Worm (Caenorhabditis elegans) whole organism, L4 larva: Measurements from ENCODE around the gene F46C5.4.
A peak's percentile ranks its signal among the peaks of the same experiment; 100 is the strongest.

Experiments
- F49E8.2 ChIP-seq: sonication (generic microtip); optimal IDR thresholded peaks from 2 replicates; lab custom pipeline; 2016; ENCODE audit warnings: missing compliant biosample characterization, mild to moderate bottlenecking, missing genetic modification characterization, borderline replicate concordance
- T26A8.4 ChIP-seq: fragments of 200-800 bp; sonication (Bioruptor generic); IDR thresholded peaks from 2 replicates; pipeline ENCODE4 v1.3.6; 2022; ENCODE audit warnings: missing genetic modification characterization, missing compliant biosample characterization
- aha-1 ChIP-seq: fragments of 150-350 bp; peaks from one replicate; lab custom pipeline; 2014; ENCODE audit warnings: missing biosample characterization, missing genetic modification characterization
- dmd-9 ChIP-seq: fragments of 200-800 bp; sonication (Bioruptor generic); IDR thresholded peaks from 2 replicates; pipeline ENCODE4 v1.3.6; 2022; ENCODE audit warnings: missing genetic modification reagents, missing genetic modification characterization, missing compliant biosample characterization
- dpl-1 ChIP-seq: fragments of 150-350 bp; optimal IDR thresholded peaks from 2 replicates; lab custom pipeline; 2014; ENCODE audit warnings: missing biosample characterization, missing genetic modification reagents, missing genetic modification characterization
- duxl-1 ChIP-seq: sonication (generic microtip); optimal IDR thresholded peaks from 2 replicates; lab custom pipeline; 2016; ENCODE audit warnings: mild to moderate bottlenecking, missing genetic modification characterization, moderate library complexity, missing compliant biosample characterization; ENCODE audit not compliant: poor library complexity
- dve-1 ChIP-seq: sonication (generic microtip); optimal IDR thresholded peaks from 2 replicates; lab custom pipeline; 2017; ENCODE audit warnings: antibody characterized with exemption, mild to moderate bottlenecking, missing genetic modification characterization, missing compliant biosample characterization; ENCODE audit not compliant: insufficient read depth
- fos-1 ChIP-seq: fragments of 150-350 bp; optimal IDR thresholded peaks from 2 replicates; lab custom pipeline; 2014; ENCODE audit warnings: missing biosample characterization, missing genetic modification characterization
- gei-8 ChIP-seq: fragments of 200-800 bp; sonication (Bioruptor generic); optimal IDR thresholded peaks from 2 replicates; lab custom pipeline; 2018; ENCODE audit warnings: mild to moderate bottlenecking, missing genetic modification characterization, missing compliant biosample characterization
- hlh-30 ChIP-seq: sonication (generic microtip); optimal IDR thresholded peaks from 2 replicates; lab custom pipeline; 2017; ENCODE audit warnings: antibody characterized with exemption, mild to moderate bottlenecking, missing genetic modification characterization, missing compliant biosample characterization; ENCODE audit not compliant: insufficient read depth
- lim-7 ChIP-seq: fragments of 200-800 bp; sonication (Bioruptor generic); IDR thresholded peaks from 2 replicates; pipeline ENCODE4 v1.3.6; 2022; ENCODE audit warnings: missing genetic modification characterization, missing compliant biosample characterization
- lin-15B ChIP-seq: fragments of 150-350 bp; sonication (generic microtip); optimal IDR thresholded peaks from 3 replicates; lab custom pipeline; 2014; ENCODE audit warnings: missing biosample characterization, missing genetic modification characterization
- lin-29 ChIP-seq: fragments of 200-800 bp; sonication (Bioruptor generic); IDR thresholded peaks from 2 replicates; pipeline ENCODE4 v1.3.6; 2022; ENCODE audit warnings: missing genetic modification reagents, missing genetic modification characterization, missing compliant biosample characterization
- lin-38 ChIP-seq: fragments of 200-800 bp; sonication (Bioruptor generic); IDR thresholded peaks from 2 replicates; pipeline ENCODE4 v1.3.6; 2022; ENCODE audit warnings: missing genetic modification reagents, missing genetic modification characterization, missing compliant biosample characterization
- lsy-2 ChIP-seq, 2 experiments: fragments of 150-350 bp in 1 of 2; sonication (generic microtip) in 1 of 2; optimal IDR thresholded peaks; 2 replicates each; lab custom pipeline; 2014 to 2017; ENCODE audit warnings: missing biosample characterization in 2 of 2, missing genetic modification characterization in 2 of 2
- mdl-1 ChIP-seq, 2 experiments: fragments of 150-350 bp in 1 of 2; sonication (generic microtip) in 1 of 2; optimal IDR thresholded peaks; 2 replicates each; lab custom pipeline; 2014 to 2017; ENCODE audit warnings: missing biosample characterization in 2 of 2, missing genetic modification characterization in 2 of 2
- mdt-29 ChIP-seq: fragments of 200-800 bp; sonication (Bioruptor generic); IDR thresholded peaks from 2 replicates; pipeline ENCODE4 v1.3.6; 2022; ENCODE audit warnings: missing genetic modification reagents, missing genetic modification characterization, missing compliant biosample characterization
- mep-1 ChIP-seq: fragments of 150-350 bp; sonication (generic microtip); optimal IDR thresholded peaks from 3 replicates; lab custom pipeline; 2014; ENCODE audit warnings: missing biosample characterization, missing genetic modification characterization
- mxl-3 ChIP-seq: fragments of 200-800 bp; sonication (Bioruptor generic); optimal IDR thresholded peaks from 2 replicates; lab custom pipeline; 2018; ENCODE audit warnings: mild to moderate bottlenecking, missing genetic modification characterization, missing compliant biosample characterization
- nhr-10 ChIP-seq: fragments of 150-350 bp; optimal IDR thresholded peaks from 2 replicates; lab custom pipeline; 2014; ENCODE audit warnings: missing biosample characterization, missing genetic modification characterization
- nhr-11 ChIP-seq: fragments of 150-350 bp; optimal IDR thresholded peaks from 2 replicates; lab custom pipeline; 2014; ENCODE audit warnings: missing biosample characterization, missing genetic modification characterization
- nhr-237 ChIP-seq: sonication (generic microtip); optimal IDR thresholded peaks from 2 replicates; lab custom pipeline; 2017; ENCODE audit warnings: missing biosample characterization, missing genetic modification characterization
- nhr-25 ChIP-seq: sonication (generic microtip); optimal IDR thresholded peaks from 2 replicates; lab custom pipeline; 2017; ENCODE audit warnings: missing genetic modification characterization, mild to moderate bottlenecking, missing compliant biosample characterization, antibody characterized with exemption, moderate library complexity, borderline replicate concordance; ENCODE audit not compliant: insufficient read depth
- nhr-28 ChIP-seq: fragments of 150-350 bp; optimal IDR thresholded peaks from 2 replicates; lab custom pipeline; 2014; ENCODE audit warnings: missing biosample characterization, missing genetic modification characterization
- nhr-48 ChIP-seq: sonication (generic microtip); optimal IDR thresholded peaks from 2 replicates; lab custom pipeline; 2016; ENCODE audit warnings: mild to moderate bottlenecking, missing genetic modification characterization, missing compliant biosample characterization
- nhr-76 ChIP-seq: fragments of 150-350 bp; optimal IDR thresholded peaks from 2 replicates; lab custom pipeline; 2014; ENCODE audit warnings: missing biosample characterization, missing genetic modification characterization
- pha-4 ChIP-seq, 2 experiments: fragments of 150-350 bp in 1 of 2; fragments of 200-800 bp in 1 of 2; sonication (Bioruptor generic) in 1 of 2; IDR thresholded peaks in 1 of 2; optimal IDR thresholded peaks in 1 of 2; 2 replicates each; pipeline versions ENCODE4 v1.3.6 to Lab custom; 2014 to 2022; ENCODE audit warnings: missing genetic modification characterization in 2 of 2, missing genetic modification reagents in 2 of 2, missing biosample characterization in 1 of 2, missing compliant biosample characterization in 1 of 2
- php-3 ChIP-seq: fragments of 200-800 bp; sonication (Bioruptor generic); IDR thresholded peaks from 2 replicates; pipeline ENCODE4 v1.3.6; 2022; ENCODE audit warnings: missing genetic modification reagents, missing genetic modification characterization, missing compliant biosample characterization
- rbr-2 ChIP-seq: sonication (generic microtip); optimal IDR thresholded peaks from 2 replicates; lab custom pipeline; 2016; ENCODE audit warnings: missing genotype, missing genetic modification characterization, missing compliant biosample characterization
- saeg-2 ChIP-seq: fragments of 200-800 bp; sonication (Bioruptor generic); IDR thresholded peaks from 2 replicates; pipeline ENCODE4 v1.3.6; 2022; ENCODE audit warnings: missing genetic modification reagents, missing genetic modification characterization, missing compliant biosample characterization
- sdz-12 ChIP-seq: fragments of 200-800 bp; sonication (Bioruptor generic); optimal IDR thresholded peaks from 2 replicates; lab custom pipeline; 2018; ENCODE audit warnings: mild to moderate bottlenecking, missing genetic modification characterization, missing compliant biosample characterization
- set-16 ChIP-seq: fragments of 200-800 bp; sonication (Bioruptor generic); IDR thresholded peaks from 2 replicates; pipeline ENCODE4 v1.3.6; 2022; ENCODE audit warnings: missing genetic modification reagents, missing genetic modification characterization, missing compliant biosample characterization
- skn-1 ChIP-seq: fragments of 150-350 bp; optimal IDR thresholded peaks from 2 replicates; lab custom pipeline; 2014; ENCODE audit warnings: missing biosample characterization, missing genetic modification characterization
- spr-1 ChIP-seq: sonication (generic microtip); optimal IDR thresholded peaks from 2 replicates; lab custom pipeline; 2016; ENCODE audit warnings: mild to moderate bottlenecking, missing genetic modification characterization, missing compliant biosample characterization
- tra-1 ChIP-seq: fragments of 200-800 bp; sonication (Bioruptor generic); IDR thresholded peaks from 2 replicates; pipeline ENCODE4 v1.3.6; 2022; ENCODE audit warnings: missing genetic modification reagents, missing genetic modification characterization, missing compliant biosample characterization
- unc-130 ChIP-seq: sonication (generic microtip); optimal IDR thresholded peaks from 2 replicates; lab custom pipeline; 2016; ENCODE audit warnings: missing genetic modification reagents, missing genetic modification characterization, missing compliant biosample characterization
- unc-39 ChIP-seq: sonication (generic microtip); optimal IDR thresholded peaks from 2 replicates; lab custom pipeline; 2017; ENCODE audit warnings: missing biosample characterization, missing genetic modification characterization
- unc-62 ChIP-seq, 3 experiments: fragments of 150-350 bp in 1 of 3; sonication (generic microtip); optimal IDR thresholded peaks in 2 of 3; peaks in 1 of 3; 1 replicate in 1 of 3; 2 replicates in 2 of 3; lab custom pipeline; 2014 to 2017; ENCODE audit warnings: missing biosample characterization in 3 of 3, missing genetic modification characterization in 3 of 3, missing genetic modification reagents in 3 of 3, missing genotype in 1 of 3
- zfp-3 ChIP-seq: fragments of 200-800 bp; sonication (Bioruptor generic); conservative IDR thresholded peaks from 2 replicates; pipeline ENCODE4 v1.3.6; 2022; ENCODE audit warnings: missing genetic modification reagents, missing genetic modification characterization, missing compliant biosample characterization
- zip-11 ChIP-seq: fragments of 200-800 bp; sonication (Bioruptor generic); IDR thresholded peaks from 2 replicates; pipeline ENCODE4 v1.3.6; 2022; ENCODE audit warnings: missing genetic modification characterization, missing compliant biosample characterization
- zip-2 ChIP-seq: fragments of 150-350 bp; optimal IDR thresholded peaks from 2 replicates; lab custom pipeline; 2014; ENCODE audit warnings: missing biosample characterization, missing genetic modification characterization
- ztf-11 ChIP-seq: fragments of 150-350 bp; optimal IDR thresholded peaks from 2 replicates; lab custom pipeline; 2014; ENCODE audit warnings: missing biosample characterization, missing genetic modification characterization

The F46C5.4 gene

DNA sequence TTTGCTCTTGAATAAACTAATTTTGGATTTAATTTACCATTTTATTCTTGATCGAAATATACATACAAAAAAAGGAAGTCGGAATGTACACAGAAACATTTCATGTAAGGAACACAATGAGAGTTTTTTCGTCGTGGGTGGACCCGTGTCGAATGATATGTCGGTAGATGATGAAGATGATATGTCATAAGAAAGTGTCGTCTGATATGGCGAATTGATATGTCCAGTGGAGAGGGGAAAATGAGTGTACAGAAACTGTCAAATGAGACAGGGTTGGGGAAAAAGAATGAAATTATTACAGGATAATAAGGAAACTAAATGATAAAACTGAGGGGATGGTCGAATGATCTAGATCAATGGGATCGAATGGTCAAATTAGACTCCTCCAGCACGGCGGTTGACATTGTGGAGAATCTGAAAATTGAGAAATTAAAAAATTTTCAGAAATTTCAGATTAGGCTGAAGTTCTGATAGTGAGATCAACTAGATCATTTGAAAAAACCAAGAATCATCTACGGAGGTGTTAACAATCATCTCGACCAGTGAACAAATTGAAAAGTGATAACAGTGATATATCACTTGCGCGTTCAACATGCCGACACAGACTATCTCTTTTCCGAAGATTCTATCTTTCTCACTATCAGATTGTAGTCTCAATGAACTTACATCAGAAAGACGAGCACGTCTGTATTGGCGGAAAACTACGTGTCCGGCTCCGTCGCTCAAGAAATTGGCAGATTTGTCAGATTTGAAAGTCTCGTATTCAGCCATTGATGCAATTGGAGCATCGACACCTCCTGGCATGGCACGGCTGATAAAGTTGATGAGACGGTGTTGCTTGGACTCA, 15.5 kb upstream of the F46C5.4 start (continued):
- TF ChIP-seq zip-11 (GFP tag; lab: Robert Waterston, UW) (no peak), php-3 (GFP tag; lab: Robert Waterston, UW) (no peak), mep-1 (tag; lab: Kevin White, UChicago) (peak; percentile 6), set-16 (no peak), lsy-2 (tag; optimal IDR thresholded peaks at IDR 0.05; lab: Kevin White, UChicago) (peak in 1 of 2 experiments; percentile 44), zfp-3 (GFP tag; lab: Robert Waterston, UW) (peak; percentile 9), nhr-28 (tag; lab: Kevin White, UChicago) (peak; percentile 31), rbr-2 (tag; lab: Kevin White, UChicago) (no peak), nhr-11 (tag; lab: Kevin White, UChicago) (no peak), nhr-25 (peak; percentile 43), lin-38 (GFP tag; lab: Robert Waterston, UW) (peak; percentile 2), lin-15B (tag; lab: Kevin White, UChicago) (no peak), duxl-1 (tag; lab: Kevin White, UChicago) (peak; percentile 19), lim-7 (no peak), skn-1 (tag; lab: Kevin White, UChicago) (no peak), sdz-12 (GFP tag; lab: Kevin White, UChicago) (no peak), nhr-76 (tag; lab: Kevin White, UChicago) (no peak), lin-29 (GFP tag; lab: Robert Waterston, UW) (no peak)
- TF ChIP-seq, all 104 proteins: peak for 22

DNA sequence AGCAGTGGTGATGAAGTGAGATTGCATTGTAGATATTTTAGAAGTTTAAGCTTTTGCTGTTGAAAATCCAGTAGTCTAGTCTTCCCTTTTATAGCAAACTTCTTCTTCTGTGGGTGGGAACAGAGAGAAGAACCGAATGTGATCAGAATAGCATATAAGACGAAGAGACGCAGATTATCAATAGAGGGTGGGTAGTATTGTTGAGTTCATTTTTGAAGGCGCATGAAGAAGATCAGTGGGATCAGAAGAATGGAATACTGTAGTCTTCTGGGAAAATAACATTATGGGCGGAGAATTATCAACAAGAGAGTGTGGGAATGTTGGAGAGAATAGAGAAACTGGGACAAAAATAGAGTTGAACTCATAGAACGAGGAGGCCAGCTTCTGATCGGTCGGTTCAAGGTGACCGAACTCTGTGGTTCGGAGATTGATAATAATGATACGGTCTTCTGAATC, 14.7 kb upstream of the F46C5.4 start, which contains the start of gene F46C5.1:
Gene F46C5.1, minus strand, starts transcription at position 51 of the 456 bp plus-strand sequence.
- TF ChIP-seq ztf-11 (tag; lab: Kevin White, UChicago) (no peak), nhr-28 (tag; lab: Kevin White, UChicago) (peak; percentile 75), lsy-2 (tag; optimal IDR thresholded peaks at IDR 0.05; lab: Kevin White, UChicago) (no peak), unc-62 (GFP tag; optimal IDR thresholded peaks at IDR 0.05 in 1 of 2; lab: Kevin White, UChicago) (peak in 1 of 2 experiments; percentile 63), unc-62 (tag; optimal IDR thresholded peaks at IDR 0.05; lab: Kevin White, UChicago) (no peak), hlh-30 (tag; lab: Kevin White, UChicago) (peak; percentile 13), aha-1 (peak; percentile 28), T26A8.4 (GFP tag; lab: Robert Waterston, UW) (peak; percentile 31; the same call in 1 of the 2 replicates)

DNA sequence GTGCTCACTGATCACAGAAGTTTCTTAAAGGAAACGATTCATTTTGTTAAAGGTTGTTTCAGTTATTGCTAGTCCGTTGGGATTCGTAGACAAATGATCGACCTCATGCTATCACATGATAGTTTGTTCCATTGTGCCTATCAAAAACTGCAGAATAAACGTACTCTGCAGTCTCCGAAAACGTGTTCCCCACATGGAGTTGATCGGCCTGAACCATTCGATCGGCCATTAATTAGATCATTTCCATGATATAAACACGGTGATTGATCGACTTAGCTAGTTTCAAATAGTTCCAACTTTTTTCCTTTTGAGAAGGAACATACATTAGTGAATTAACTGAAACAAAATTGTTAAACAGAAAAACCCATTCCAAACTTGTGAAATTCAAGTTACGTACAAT, 13.2 kb upstream of the F46C5.4 start:
- peak; percentile 34 for TF ChIP-seq gei-8 (GFP tag; lab: Kevin White, UChicago)
- peak; percentile 2 for TF ChIP-seq nhr-10
- no peak for TF ChIP-seq lin-38 (GFP tag; lab: Robert Waterston, UW)
- TF ChIP-seq T26A8.4 (GFP tag; lab: Robert Waterston, UW) = no peak
- TF ChIP-seq pha-4 (GFP tag; IDR thresholded peaks at IDR 0.05; lab: Robert Waterston, UW) = no peak
- TF ChIP-seq pha-4 (tag; optimal IDR thresholded peaks at IDR 0.05; lab: Kevin White, UChicago) = no peak
- TF ChIP-seq zip-11 (GFP tag; lab: Robert Waterston, UW) = no peak
- peak; percentile 93 for TF ChIP-seq nhr-48
- TF ChIP-seq nhr-28 (tag; lab: Kevin White, UChicago) = peak; percentile 76
- TF ChIP-seq F49E8.2 (tag; lab: Kevin White, UChicago) = no peak
- TF ChIP-seq lim-7 = no peak
- 0 out of 2 replicates have a peak, but pooled peaks have one; percentile 16 for TF ChIP-seq tra-1 (GFP tag; lab: Robert Waterston, UW)
- no peak for TF ChIP-seq unc-39
- no peak for TF ChIP-seq dmd-9 (GFP tag; lab: Robert Waterston, UW)
- no peak for TF ChIP-seq fos-1 (tag; lab: Kevin White, UChicago)
- peak; percentile 20 for TF ChIP-seq dve-1 (tag; lab: Kevin White, UChicago)
- no peak for TF ChIP-seq mdt-29 (GFP tag; lab: Robert Waterston, UW)
- no peak for TF ChIP-seq unc-130 (GFP tag; lab: Kevin White, UChicago)
- TF ChIP-seq zip-2 = no peak
- peak in 1 of 2 experiments; percentile 64 for TF ChIP-seq mdl-1 (tag; optimal IDR thresholded peaks at IDR 0.05; lab: Kevin White, UChicago)
- peak; percentile 98 for TF ChIP-seq mxl-3 (GFP tag; lab: Kevin White, UChicago)
- peak; percentile 57 for TF ChIP-seq hlh-30 (tag; lab: Kevin White, UChicago)
- no peak for TF ChIP-seq nhr-11 (tag; lab: Kevin White, UChicago)
- no peak for TF ChIP-seq spr-1 (tag; lab: Kevin White, UChicago)
- no peak for TF ChIP-seq nhr-237
- no peak for TF ChIP-seq dpl-1 (GFP tag; lab: Kevin White, UChicago)
- TF ChIP-seq unc-62 (GFP tag; optimal IDR thresholded peaks at IDR 0.05 in 1 of 2; lab: Kevin White, UChicago) = peak in 1 of 2 experiments; percentile 97
- TF ChIP-seq unc-62 (tag; optimal IDR thresholded peaks at IDR 0.05; lab: Kevin White, UChicago) = no peak
- TF ChIP-seq saeg-2 = 0 out of 2 replicates have a peak, but pooled peaks have one; percentile 26
